Worm (Caenorhabditis elegans): ENCODE results near the gene ssp-33.

- TF ChIP-seq nhr-23 (tag; optimal IDR thresholded peaks at IDR 0.05) (no peak), ztf-11 (tag; optimal IDR thresholded peaks at IDR 0.05) (no peak), aly-2 (tag; optimal IDR thresholded peaks at IDR 0.05) (no peak)
Observed at ce11 chrV:14688097-14688912, 22.9 kb upstream of the ssp-33 start, which contains the start of gene C47E8.11.
